Worm (Caenorhabditis elegans) whole organism, L4 larva: ENCODE measurements around the gene W10G6.1.

Experiments used
- F10B5.3 ChIP-seq: sonication (generic microtip); optimal IDR thresholded peaks from 2 replicates; lab custom pipeline; 2016; ENCODE audit warnings: mild to moderate bottlenecking, missing genetic modification characterization, missing compliant biosample characterization
- F37D6.2 ChIP-seq: sonication (generic microtip); optimal IDR thresholded peaks from 2 replicates; lab custom pipeline; 2016; ENCODE audit warnings: mild to moderate bottlenecking, missing genetic modification characterization, missing compliant biosample characterization
- F49E8.2 ChIP-seq: sonication (generic microtip); optimal IDR thresholded peaks from 2 replicates; lab custom pipeline; 2016; ENCODE audit warnings: missing compliant biosample characterization, mild to moderate bottlenecking, missing genetic modification characterization, borderline replicate concordance
- T26A8.4 ChIP-seq: fragments of 200-800 bp; sonication (Bioruptor generic); IDR thresholded peaks from 2 replicates; pipeline ENCODE4 v1.3.6; 2022; ENCODE audit warnings: missing genetic modification characterization, missing compliant biosample characterization
- ZK337.2 ChIP-seq: fragments of 200-800 bp; sonication (Bioruptor generic); IDR thresholded peaks from 2 replicates; pipeline ENCODE4 v1.3.6; 2022; ENCODE audit warnings: missing genetic modification reagents, missing genetic modification characterization, missing compliant biosample characterization
- ZK546.5 ChIP-seq, 2 experiments: sonication (generic microtip); optimal IDR thresholded peaks; 2 replicates each; lab custom pipeline; 2017; ENCODE audit warnings: missing biosample characterization in 2 of 2, missing genetic modification characterization in 2 of 2
- aha-1 ChIP-seq: fragments of 150-350 bp; peaks from one replicate; lab custom pipeline; 2014; ENCODE audit warnings: missing biosample characterization, missing genetic modification characterization
- attf-4 ChIP-seq: sonication (generic microtip); optimal IDR thresholded peaks from 3 replicates; lab custom pipeline; 2017; ENCODE audit warnings: missing biosample characterization, missing genetic modification characterization
- ceh-20 ChIP-seq: fragments of 200-800 bp; sonication (Bioruptor generic); IDR thresholded peaks from 2 replicates; pipeline ENCODE4 v1.3.6; 2022; ENCODE audit warnings: missing genetic modification reagents, missing genetic modification characterization, missing compliant biosample characterization
- ceh-44 ChIP-seq: fragments of 200-800 bp; sonication (Bioruptor generic); IDR thresholded peaks from 2 replicates; pipeline ENCODE4 v1.3.6; 2022; ENCODE audit warnings: missing genetic modification reagents, missing genetic modification characterization, missing compliant biosample characterization
- ctbp-1 ChIP-seq: fragments of 200-800 bp; sonication (Bioruptor generic); IDR thresholded peaks from 2 replicates; pipeline ENCODE4 v1.3.6; 2022; ENCODE audit warnings: missing genetic modification reagents, missing genetic modification characterization, missing compliant biosample characterization
- daf-12 ChIP-seq: fragments of 150-350 bp; optimal IDR thresholded peaks from 2 replicates; lab custom pipeline; 2014; ENCODE audit warnings: missing biosample characterization, missing genetic modification reagents, missing genetic modification characterization
- daf-16 ChIP-seq, 3 experiments: sonication (generic microtip); optimal IDR thresholded peaks; 2 replicates each; lab custom pipeline; 2016 to 2017; ENCODE audit warnings: missing genetic modification characterization in 3 of 3, missing genetic modification reagents in 3 of 3, mild to moderate bottlenecking in 2 of 3, missing compliant biosample characterization in 2 of 3, missing biosample characterization in 1 of 3, moderate library complexity in 1 of 3
- daf-19 ChIP-seq: fragments of 200-800 bp; sonication (Bioruptor generic); conservative IDR thresholded peaks from 2 replicates; pipeline ENCODE4 v1.3.6; 2022; ENCODE audit warnings: missing genetic modification characterization, missing compliant biosample characterization
- dmd-6 ChIP-seq: fragments of 200-800 bp; sonication (Bioruptor generic); IDR thresholded peaks from 2 replicates; pipeline ENCODE4 v1.3.6; 2022; ENCODE audit warnings: missing genetic modification reagents, missing genetic modification characterization, missing compliant biosample characterization
- dmd-8 ChIP-seq: fragments of 200-800 bp; sonication (Bioruptor generic); IDR thresholded peaks from 2 replicates; pipeline ENCODE4 v1.3.6; 2022; ENCODE audit warnings: missing genetic modification characterization, missing compliant biosample characterization
- dmd-9 ChIP-seq: fragments of 200-800 bp; sonication (Bioruptor generic); IDR thresholded peaks from 2 replicates; pipeline ENCODE4 v1.3.6; 2022; ENCODE audit warnings: missing genetic modification reagents, missing genetic modification characterization, missing compliant biosample characterization
- duxl-1 ChIP-seq: sonication (generic microtip); optimal IDR thresholded peaks from 2 replicates; lab custom pipeline; 2016; ENCODE audit warnings: mild to moderate bottlenecking, missing genetic modification characterization, moderate library complexity, missing compliant biosample characterization; ENCODE audit not compliant: poor library complexity
- dve-1 ChIP-seq: sonication (generic microtip); optimal IDR thresholded peaks from 2 replicates; lab custom pipeline; 2017; ENCODE audit warnings: antibody characterized with exemption, mild to moderate bottlenecking, missing genetic modification characterization, missing compliant biosample characterization; ENCODE audit not compliant: insufficient read depth
- fkh-10 ChIP-seq: fragments of 150-350 bp; optimal IDR thresholded peaks from 2 replicates; lab custom pipeline; 2014; ENCODE audit warnings: missing biosample characterization, missing genetic modification reagents, missing genetic modification characterization
- hif-1 ChIP-seq, 2 experiments: sonication (generic microtip); optimal IDR thresholded peaks; 2 replicates each; lab custom pipeline; 2016 to 2017; ENCODE audit warnings: missing compliant biosample characterization in 2 of 2, missing genetic modification characterization in 2 of 2, missing genetic modification reagents in 2 of 2, missing genotype in 2 of 2, mild to moderate bottlenecking in 1 of 2
- hlh-11 ChIP-seq: fragments of 200-800 bp; sonication (Bioruptor generic); optimal IDR thresholded peaks from 2 replicates; lab custom pipeline; 2018; ENCODE audit warnings: mild to moderate bottlenecking, missing genetic modification characterization, missing compliant biosample characterization
- lim-7 ChIP-seq: fragments of 200-800 bp; sonication (Bioruptor generic); IDR thresholded peaks from 2 replicates; pipeline ENCODE4 v1.3.6; 2022; ENCODE audit warnings: missing genetic modification characterization, missing compliant biosample characterization
- lin-13 ChIP-seq: fragments of 150-350 bp; optimal IDR thresholded peaks from 2 replicates; lab custom pipeline; 2014; ENCODE audit warnings: missing biosample characterization, missing genetic modification reagents, missing genetic modification characterization
- lin-29 ChIP-seq: fragments of 200-800 bp; sonication (Bioruptor generic); IDR thresholded peaks from 2 replicates; pipeline ENCODE4 v1.3.6; 2022; ENCODE audit warnings: missing genetic modification reagents, missing genetic modification characterization, missing compliant biosample characterization
- lin-39 ChIP-seq: fragments of 150-350 bp; optimal IDR thresholded peaks from 2 replicates; lab custom pipeline; 2014; ENCODE audit warnings: missing biosample characterization, missing genetic modification reagents, missing genetic modification characterization
- lir-3 ChIP-seq: sonication (generic microtip); optimal IDR thresholded peaks from 2 replicates; lab custom pipeline; 2016; ENCODE audit warnings: mild to moderate bottlenecking, missing genetic modification characterization, missing compliant biosample characterization
- mdl-1 ChIP-seq, 2 experiments: fragments of 150-350 bp in 1 of 2; sonication (generic microtip) in 1 of 2; optimal IDR thresholded peaks; 2 replicates each; lab custom pipeline; 2014 to 2017; ENCODE audit warnings: missing biosample characterization in 2 of 2, missing genetic modification characterization in 2 of 2
- mdt-29 ChIP-seq: fragments of 200-800 bp; sonication (Bioruptor generic); IDR thresholded peaks from 2 replicates; pipeline ENCODE4 v1.3.6; 2022; ENCODE audit warnings: missing genetic modification reagents, missing genetic modification characterization, missing compliant biosample characterization
- mxl-3 ChIP-seq: fragments of 200-800 bp; sonication (Bioruptor generic); optimal IDR thresholded peaks from 2 replicates; lab custom pipeline; 2018; ENCODE audit warnings: mild to moderate bottlenecking, missing genetic modification characterization, missing compliant biosample characterization
- nhr-25 ChIP-seq: sonication (generic microtip); optimal IDR thresholded peaks from 2 replicates; lab custom pipeline; 2017; ENCODE audit warnings: missing genetic modification characterization, mild to moderate bottlenecking, missing compliant biosample characterization, antibody characterized with exemption, moderate library complexity, borderline replicate concordance; ENCODE audit not compliant: insufficient read depth
- nhr-28 ChIP-seq: fragments of 150-350 bp; optimal IDR thresholded peaks from 2 replicates; lab custom pipeline; 2014; ENCODE audit warnings: missing biosample characterization, missing genetic modification characterization
- nhr-42 ChIP-seq: fragments of 200-800 bp; sonication (Bioruptor generic); IDR thresholded peaks from 2 replicates; pipeline ENCODE4 v1.3.6; 2022; ENCODE audit warnings: missing genetic modification characterization, missing compliant biosample characterization
- rbr-2 ChIP-seq: sonication (generic microtip); optimal IDR thresholded peaks from 2 replicates; lab custom pipeline; 2016; ENCODE audit warnings: missing genotype, missing genetic modification characterization, missing compliant biosample characterization
- saeg-2 ChIP-seq: fragments of 200-800 bp; sonication (Bioruptor generic); IDR thresholded peaks from 2 replicates; pipeline ENCODE4 v1.3.6; 2022; ENCODE audit warnings: missing genetic modification reagents, missing genetic modification characterization, missing compliant biosample characterization
- set-16 ChIP-seq: fragments of 200-800 bp; sonication (Bioruptor generic); IDR thresholded peaks from 2 replicates; pipeline ENCODE4 v1.3.6; 2022; ENCODE audit warnings: missing genetic modification reagents, missing genetic modification characterization, missing compliant biosample characterization
- snpc-1.2 ChIP-seq: fragments of 200-800 bp; sonication (Bioruptor generic); IDR thresholded peaks from 2 replicates; pipeline ENCODE4 v1.3.6; 2022; ENCODE audit warnings: missing genetic modification reagents, missing genetic modification characterization, missing compliant biosample characterization
- snpc-4 ChIP-seq: fragments of 150-350 bp; optimal IDR thresholded peaks from 2 replicates; lab custom pipeline; 2014; ENCODE audit warnings: missing biosample characterization, missing genetic modification characterization
- spr-1 ChIP-seq: sonication (generic microtip); optimal IDR thresholded peaks from 2 replicates; lab custom pipeline; 2016; ENCODE audit warnings: mild to moderate bottlenecking, missing genetic modification characterization, missing compliant biosample characterization
- spr-3 ChIP-seq: fragments of 200-800 bp; sonication (Bioruptor generic); optimal IDR thresholded peaks from 2 replicates; lab custom pipeline; 2018; ENCODE audit warnings: mild to moderate bottlenecking, missing genetic modification characterization, missing compliant biosample characterization
- tag-97 ChIP-seq: fragments of 200-800 bp; sonication (Bioruptor generic); IDR thresholded peaks from 2 replicates; pipeline ENCODE4 v1.3.6; 2022; ENCODE audit warnings: missing genetic modification characterization, missing compliant biosample characterization
- unc-62 ChIP-seq, 3 experiments: fragments of 150-350 bp in 1 of 3; sonication (generic microtip); optimal IDR thresholded peaks in 2 of 3; peaks in 1 of 3; 1 replicate in 1 of 3; 2 replicates in 2 of 3; lab custom pipeline; 2014 to 2017; ENCODE audit warnings: missing biosample characterization in 3 of 3, missing genetic modification characterization in 3 of 3, missing genetic modification reagents in 3 of 3, missing genotype in 1 of 3
- zag-1 ChIP-seq: fragments of 150-350 bp; optimal IDR thresholded peaks from 2 replicates; lab custom pipeline; 2014; ENCODE audit warnings: missing biosample characterization, missing genetic modification characterization
- zip-2 ChIP-seq: fragments of 150-350 bp; optimal IDR thresholded peaks from 2 replicates; lab custom pipeline; 2014; ENCODE audit warnings: missing biosample characterization, missing genetic modification characterization

Gene W10G6.1

DNA sequence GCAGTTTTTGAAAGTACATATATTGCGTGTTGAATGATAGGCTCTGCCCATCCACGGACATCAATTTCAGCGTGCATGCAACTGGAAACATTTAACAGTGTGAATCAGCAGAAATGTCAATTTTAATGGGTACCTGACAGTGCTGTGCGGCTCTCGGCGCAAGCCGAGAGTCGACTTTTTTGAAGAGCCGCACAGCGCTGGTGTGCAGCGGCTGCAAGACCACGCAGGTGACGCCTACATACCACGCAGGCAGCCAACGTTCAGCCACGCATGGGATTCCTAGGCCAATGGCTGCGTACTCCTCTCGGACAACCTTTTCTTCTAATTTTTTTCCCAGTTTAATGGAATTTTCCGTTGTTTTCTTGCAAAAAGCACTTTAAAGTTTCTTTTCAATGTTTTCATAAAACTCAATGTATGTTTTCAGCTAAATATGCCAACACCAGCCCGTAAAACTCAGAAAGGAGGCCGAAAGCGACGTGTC, at the start of gene W10G6.1:
TSS of gene W10G6.1 (plus strand) at position 431 of the 481 bp plus-strand sequence.
- TF ChIP-seq snpc-4 (tag; lab: Kevin White, UChicago) (no peak), ZK337.2 (GFP tag; lab: Robert Waterston, UW) (no peak), unc-62 (GFP tag; optimal IDR thresholded peaks at IDR 0.05 in 1 of 2; lab: Kevin White, UChicago) (peak in 1 of 2 experiments; percentile 42), unc-62 (tag; optimal IDR thresholded peaks at IDR 0.05; lab: Kevin White, UChicago) (no peak), dmd-9 (no peak), lin-13 (GFP tag; lab: Kevin White, UChicago) (no peak), lin-29 (no peak), set-16 (peak; percentile 51; the same call in 1 of the 2 replicates)

DNA sequence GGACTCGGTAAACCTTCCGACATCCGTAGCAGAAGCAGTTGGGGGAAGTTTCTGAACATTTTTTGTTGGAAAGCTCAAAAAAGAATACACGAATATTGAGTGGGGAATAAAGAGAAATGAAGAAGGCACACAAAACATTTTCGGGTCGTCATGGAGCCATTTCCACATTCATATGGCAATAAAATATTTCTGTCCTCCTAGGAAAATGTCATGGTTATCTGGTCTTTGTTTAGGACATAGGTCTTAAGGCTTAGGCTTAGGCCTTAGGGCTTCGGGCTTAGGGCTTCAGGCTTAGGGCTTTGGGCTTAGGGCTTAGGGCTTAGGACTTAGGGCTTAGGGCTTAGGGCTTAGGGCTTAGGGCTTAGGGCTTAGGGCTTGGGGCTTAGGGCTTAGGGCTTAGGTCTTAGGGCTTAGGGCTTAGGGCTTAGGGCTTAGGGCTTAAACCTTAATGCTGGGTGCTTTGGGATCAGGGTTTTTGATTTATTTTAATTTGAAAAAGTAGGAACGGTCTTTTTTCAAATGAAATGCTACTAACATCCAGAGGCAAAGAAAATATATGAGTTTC, 45.7 kb upstream of the W10G6.1 start, which contains the start of gene R11.3:
TSS of gene R11.3 (minus strand) at position 51 of the 565 bp plus-strand sequence.
- TF ChIP-seq snpc-1.2 = 0 out of 2 replicates have a peak, but pooled peaks have one; percentile 31
- TF ChIP-seq zag-1 (tag; lab: Kevin White, UChicago) = no peak

DNA sequence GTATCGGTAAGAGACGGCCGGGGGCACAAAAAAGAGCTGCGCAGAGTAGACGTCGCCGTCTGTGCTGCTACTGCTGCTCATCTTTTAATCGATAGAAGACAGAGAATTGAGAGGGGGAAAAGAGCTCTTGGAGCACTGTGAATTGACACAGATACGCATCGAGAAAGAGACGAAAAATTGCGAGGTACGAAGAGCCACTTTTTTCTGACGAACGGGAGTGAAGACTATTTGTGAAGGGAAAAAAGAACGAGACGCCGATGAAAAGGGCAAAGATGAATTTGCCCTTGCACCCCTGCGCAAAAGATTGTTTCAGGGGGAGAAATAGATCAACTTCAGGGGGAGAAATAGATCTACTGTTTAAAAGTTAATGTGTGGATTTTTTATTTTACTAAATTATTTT, 42.8 kb upstream of the W10G6.1 start:
- TF ChIP-seq tag-97 (GFP tag; lab: Robert Waterston, UW) = no peak
- no peak for TF ChIP-seq daf-12
- TF ChIP-seq ZK546.5 (tag; optimal IDR thresholded peaks at IDR 0.05; lab: Kevin White, UChicago) = no peak
- no peak for TF ChIP-seq zip-2 (tag; lab: Kevin White, UChicago)
- no peak for TF ChIP-seq daf-19 (GFP tag; lab: Robert Waterston, UW)
- peak in 1 of 2 experiments; percentile 19 for TF ChIP-seq hif-1 (tag; optimal IDR thresholded peaks at IDR 0.05; lab: Kevin White, UChicago)
- peak; percentile 90 for TF ChIP-seq aha-1 (tag; lab: Kevin White, UChicago)
- TF ChIP-seq rbr-2 (tag; lab: Kevin White, UChicago) = peak; percentile 78
- peak; percentile 49; the same call in 1 of the 2 replicates for TF ChIP-seq ceh-20
- TF ChIP-seq nhr-28 (tag; lab: Kevin White, UChicago) = peak; percentile 17
- TF ChIP-seq attf-4 (tag; lab: Kevin White, UChicago) = no peak
- no peak for TF ChIP-seq lim-7 (GFP tag; lab: Robert Waterston, UW)
- no peak for TF ChIP-seq F49E8.2 (tag; lab: Kevin White, UChicago)
- 0 out of 2 replicates have a peak, but pooled peaks have one; percentile 23 for TF ChIP-seq dmd-6 (GFP tag; lab: Robert Waterston, UW)
- TF ChIP-seq mdl-1 (tag; optimal IDR thresholded peaks at IDR 0.05; lab: Kevin White, UChicago) = peak in 1 of 2 experiments; percentile 38
- TF ChIP-seq dve-1 (tag; lab: Kevin White, UChicago) = peak; percentile 13
- TF ChIP-seq duxl-1 (tag; lab: Kevin White, UChicago) = peak; percentile 43
- TF ChIP-seq spr-3 = no peak
- peak; percentile 88 for TF ChIP-seq F37D6.2 (tag; lab: Kevin White, UChicago)
- TF ChIP-seq dmd-8 (GFP tag; lab: Robert Waterston, UW) = no peak
- TF ChIP-seq fkh-10 = peak; percentile 78
- TF ChIP-seq spr-1 (tag; lab: Kevin White, UChicago) = no peak
- TF ChIP-seq hlh-11 (tag; lab: Kevin White, UChicago) = peak; percentile 27
- no peak for TF ChIP-seq lin-13 (GFP tag; lab: Kevin White, UChicago)
- 0 out of 2 replicates have a peak, but pooled peaks have one; percentile 55 for TF ChIP-seq ctbp-1 (GFP tag; lab: Robert Waterston, UW)
- TF ChIP-seq T26A8.4 (GFP tag; lab: Robert Waterston, UW) = peak; percentile 62
- no peak for TF ChIP-seq saeg-2 (GFP tag; lab: Robert Waterston, UW)
- 0 out of 2 replicates have a peak, but pooled peaks have one; percentile 22 for TF ChIP-seq mdt-29 (GFP tag; lab: Robert Waterston, UW)
- TF ChIP-seq mxl-3 (GFP tag; lab: Kevin White, UChicago) = peak; percentile 26
- TF ChIP-seq F10B5.3 (tag; lab: Kevin White, UChicago) = no peak
- TF ChIP-seq set-16 = peak; percentile 41; the same call in 1 of the 2 replicates
- peak in 1 of 2 experiments; percentile 2 for TF ChIP-seq daf-16 (GFP tag; optimal IDR thresholded peaks at IDR 0.05; lab: Kevin White, UChicago)
- TF ChIP-seq daf-16 (tag; optimal IDR thresholded peaks at IDR 0.05; lab: Kevin White, UChicago) = peak; percentile 3
- no peak for TF ChIP-seq lin-39
- TF ChIP-seq ceh-44 (GFP tag; lab: Robert Waterston, UW) = no peak
- TF ChIP-seq snpc-4 (tag; lab: Kevin White, UChicago) = no peak
- no peak for TF ChIP-seq lir-3 (tag; lab: Kevin White, UChicago)
- TF ChIP-seq nhr-42 (GFP tag; lab: Robert Waterston, UW) = no peak
- TF ChIP-seq nhr-25 (tag; lab: Kevin White, UChicago) = no peak
